Worm (Caenorhabditis elegans) whole organism, young adult: ENCODE measurements around the gene irld-65.

ENCODE experiments used
- C17E4.6 ChIP-seq: fragments of 200-800 bp; sonication (Bioruptor generic); IDR thresholded peaks from 2 replicates; pipeline ENCODE4 v1.3.6; 2022; ENCODE audit warnings: missing genetic modification reagents, missing genetic modification characterization, missing compliant biosample characterization
- F10E7.11 ChIP-seq: sonication (generic microtip); optimal IDR thresholded peaks from 2 replicates; lab custom pipeline; 2017; ENCODE audit warnings: mild to moderate bottlenecking, missing genetic modification characterization, moderate library complexity, missing compliant biosample characterization
- F55B11.4 ChIP-seq: sonication (generic microtip); optimal IDR thresholded peaks from 2 replicates; lab custom pipeline; 2016; ENCODE audit warnings: missing compliant biosample characterization, missing genetic modification characterization, borderline replicate concordance; ENCODE audit not compliant: insufficient read depth
- ama-1 ChIP-seq, 3 experiments: fragments of 150-350 bp in 1 of 3; sonication (generic microtip) in 2 of 3; optimal IDR thresholded peaks; 2 replicates each; lab custom pipeline; 2014 to 2018; ENCODE audit warnings: missing biosample characterization in 2 of 3, missing genetic modification characterization in 2 of 3, missing genetic modification reagents in 2 of 3
- hmg-20 ChIP-seq: fragments of 200-800 bp; sonication (Bioruptor generic); IDR thresholded peaks from 2 replicates; pipeline ENCODE4 v1.3.6; 2022; ENCODE audit warnings: missing genetic modification reagents, missing genetic modification characterization, missing compliant biosample characterization
- let-526 ChIP-seq: fragments of 200-800 bp; sonication (Bioruptor generic); IDR thresholded peaks from 2 replicates; pipeline ENCODE4 v1.3.6; 2022; ENCODE audit warnings: missing genetic modification reagents, missing genetic modification characterization, missing compliant biosample characterization
- lin-54 ChIP-seq: fragments of 200-800 bp; sonication (Bioruptor generic); optimal IDR thresholded peaks from 2 replicates; lab custom pipeline; 2018; ENCODE audit warnings: mild to moderate bottlenecking, missing genetic modification characterization, missing compliant biosample characterization
- lsl-1 ChIP-seq: fragments of 200-800 bp; sonication (Bioruptor generic); optimal IDR thresholded peaks from 2 replicates; lab custom pipeline; 2018; ENCODE audit warnings: mild to moderate bottlenecking, missing genetic modification characterization, moderate library complexity, missing compliant biosample characterization
- madf-6 ChIP-seq: fragments of 200-800 bp; sonication (Bioruptor generic); IDR thresholded peaks from 2 replicates; pipeline ENCODE4 v1.3.6; 2022; ENCODE audit warnings: missing genetic modification reagents, missing genetic modification characterization, missing compliant biosample characterization
- nfyb-1 ChIP-seq: fragments of 200-800 bp; sonication (Bioruptor generic); IDR thresholded peaks from 2 replicates; pipeline ENCODE4 v1.3.6; 2022; ENCODE audit warnings: missing genetic modification reagents, missing genetic modification characterization, missing compliant biosample characterization
- ztf-25 ChIP-seq: fragments of 200-800 bp; sonication (Bioruptor generic); IDR thresholded peaks from 2 replicates; pipeline ENCODE4 v1.3.6; 2022; ENCODE audit warnings: missing genetic modification reagents, missing genetic modification characterization, missing compliant biosample characterization

DNA sequence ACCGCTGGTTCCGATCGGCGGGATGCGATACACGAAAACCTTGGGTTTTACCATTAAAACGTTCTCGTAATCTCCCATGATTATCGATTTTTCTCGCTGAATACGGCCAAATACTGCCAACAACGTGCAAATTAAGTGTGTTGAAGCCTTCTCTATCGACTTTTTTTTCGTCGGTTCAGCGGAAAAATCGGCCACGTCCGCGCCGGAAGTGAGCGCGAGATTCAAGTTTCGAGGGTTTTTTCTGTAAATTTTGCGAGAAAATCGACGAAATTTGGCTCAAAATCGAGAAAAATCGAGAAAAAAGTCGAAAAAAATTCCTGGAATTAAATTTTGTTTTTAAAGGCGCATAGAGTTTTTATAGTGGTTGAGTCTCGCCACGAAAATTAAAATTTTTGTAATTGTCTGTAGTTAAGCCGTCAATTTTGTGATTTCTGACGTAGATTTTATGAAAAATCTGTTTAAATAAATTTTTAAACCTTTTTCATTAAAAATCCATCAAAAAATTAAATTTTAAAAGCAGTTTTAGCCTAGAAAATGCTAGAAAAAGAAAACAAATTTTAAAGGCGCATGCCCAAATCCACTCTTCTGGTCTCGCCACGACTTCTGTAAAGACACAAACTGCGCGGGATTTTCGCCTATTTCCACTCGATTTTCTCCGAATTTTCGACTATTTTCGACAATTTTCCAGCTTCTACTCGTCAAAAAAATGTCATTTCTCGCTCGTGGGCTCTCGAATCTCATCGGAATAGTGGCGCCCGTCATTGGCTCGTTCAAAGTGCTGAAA is 18.5 kb downstream of the irld-65 start, which contains the start of the genes ncap-1 and Y110A2AR.1:
- TF ChIP-seq ama-1 (optimal IDR thresholded peaks at IDR 0.05; lab: Kevin White, UChicago) (no peak), ama-1 (GFP tag; optimal IDR thresholded peaks at IDR 0.05; lab: Kevin White, UChicago) (no peak), C17E4.6 (no peak), hmg-20 (no peak), let-526 (GFP tag; lab: Robert Waterston, UW) (no peak), lsl-1 (GFP tag; lab: Kevin White, UChicago) (peak; percentile 100), madf-6 (GFP tag; lab: Robert Waterston, UW) (peak; percentile 93), nfyb-1 (no peak), F55B11.4 (tag; lab: Kevin White, UChicago) (no peak), F10E7.11 (tag; lab: Kevin White, UChicago) (no peak), ztf-25 (GFP tag; lab: Robert Waterston, UW) (no peak), lin-54 (GFP tag; lab: Kevin White, UChicago) (peak; percentile 58)
